Fruit fly (Drosophila melanogaster) whole organism, embryonic: ENCODE data around the gene CG9044.
A peak's percentile ranks its signal among the peaks of the same experiment; 100 is the strongest.

Experiments
- Asciz ChIP-seq: fragments of 200-800 bp; sonication (Bioruptor generic); optimal IDR thresholded peaks from 2 replicates; lab custom pipeline; 2017; ENCODE audit warnings: missing biosample characterization, mild to moderate bottlenecking, missing genetic modification characterization, missing genetic modification reagents
- Awh ChIP-seq: fragments of 200-800 bp; sonication (Bioruptor generic); IDR thresholded peaks from 2 replicates; pipeline ENCODE4, ENCODE4 v1.3.6; 2022; ENCODE audit warnings: missing biosample characterization, missing genetic modification characterization
- Bdp1 ChIP-seq: fragments of 200-800 bp; sonication (Bioruptor generic); optimal IDR thresholded peaks from 3 replicates; lab custom pipeline; 2016; ENCODE audit warnings: missing biosample characterization, missing genetic modification characterization
- C15 ChIP-seq: fragments of 200-800 bp; sonication (Bioruptor generic); IDR thresholded peaks from 3 replicates; pipeline ENCODE4 v1.3.6; 2022; ENCODE audit warnings: missing biosample characterization, missing genetic modification characterization
- CG1024 ChIP-seq: fragments of 200-800 bp; sonication (Bioruptor generic); IDR thresholded peaks from 2 replicates; pipeline ENCODE4 v1.3.6; 2022; ENCODE audit warnings: missing biosample characterization, missing genetic modification characterization
- CG11085 ChIP-seq: fragments of 200-800 bp; sonication (Bioruptor generic); IDR thresholded peaks from 2 replicates; pipeline ENCODE4 v1.3.6; 2022; ENCODE audit warnings: missing biosample characterization, missing genetic modification characterization
- CG11093 ChIP-seq: fragments of 200-800 bp; sonication (Bioruptor generic); IDR thresholded peaks from 3 replicates; pipeline ENCODE4 v1.3.6; 2022; ENCODE audit warnings: missing biosample characterization, missing genetic modification characterization
- CG12155 ChIP-seq: fragments of 200-800 bp; sonication (Bioruptor generic); optimal IDR thresholded peaks from 3 replicates; lab custom pipeline; 2016; ENCODE audit warnings: missing biosample characterization, missing genetic modification characterization
- CG12219 ChIP-seq: fragments of 200-800 bp; sonication (Bioruptor generic); optimal IDR thresholded peaks from 3 replicates; lab custom pipeline; 2018; ENCODE audit warnings: missing biosample characterization, mild to moderate bottlenecking, missing genetic modification characterization
- CG13624 ChIP-seq: fragments of 200-800 bp; sonication (Bioruptor generic); optimal IDR thresholded peaks from 2 replicates; lab custom pipeline; 2016; ENCODE audit warnings: missing biosample characterization, missing genetic modification characterization
- CG17186 ChIP-seq: fragments of 200-800 bp; sonication (Bioruptor generic); optimal IDR thresholded peaks from 3 replicates; lab custom pipeline; 2017; ENCODE audit warnings: missing biosample characterization, missing genetic modification reagents, missing genetic modification characterization
- CG17328 ChIP-seq: fragments of 200-800 bp; sonication (Bioruptor generic); IDR thresholded peaks from 2 replicates; pipeline ENCODE4 v1.3.6; 2022; ENCODE audit warnings: missing biosample characterization, missing genetic modification characterization
- CG2875 ChIP-seq: fragments of 200-800 bp; sonication (Bioruptor generic); optimal IDR thresholded peaks from 2 replicates; lab custom pipeline; 2017; ENCODE audit warnings: missing biosample characterization, mild to moderate bottlenecking, missing genetic modification characterization, missing genetic modification reagents
- CG32767 ChIP-seq: fragments of 200-800 bp; sonication (Bioruptor generic); IDR thresholded peaks from 2 replicates; pipeline ENCODE4 v1.3.6; 2022; ENCODE audit warnings: missing biosample characterization, missing genetic modification characterization
- CG32772 ChIP-seq: fragments of 200-800 bp; sonication (Bioruptor generic); IDR thresholded peaks from 2 replicates; pipeline ENCODE4 v1.3.6; 2022; ENCODE audit warnings: missing biosample characterization, missing genetic modification characterization
- CG7271 ChIP-seq: fragments of 200-800 bp; sonication (Bioruptor generic); optimal IDR thresholded peaks from 2 replicates; lab custom pipeline; 2018; ENCODE audit warnings: missing biosample characterization, mild to moderate bottlenecking, missing genetic modification characterization, moderate library complexity
- CoRest ChIP-seq: fragments of 200-800 bp; sonication (Bioruptor generic); optimal IDR thresholded peaks from 3 replicates; lab custom pipeline; 2018; ENCODE audit warnings: missing biosample characterization, mild to moderate bottlenecking, missing genetic modification characterization, moderate library complexity
- E2f1 ChIP-seq: fragments of 200-800 bp; sonication (Bioruptor generic); IDR thresholded peaks from 2 replicates; pipeline ENCODE4 v1.3.6; 2022; ENCODE audit warnings: missing biosample characterization, missing genetic modification characterization
- Ets97D ChIP-seq: fragments of 200-800 bp; sonication (Bioruptor generic); optimal IDR thresholded peaks from 3 replicates; lab custom pipeline; 2016; ENCODE audit warnings: missing biosample characterization, missing genetic modification characterization
- Gsc ChIP-seq: fragments of 200-800 bp; sonication (Bioruptor generic); IDR thresholded peaks from 2 replicates; pipeline ENCODE4 v1.3.6; 2022; ENCODE audit warnings: missing biosample characterization, missing genetic modification characterization
- H2.0 ChIP-seq: fragments of 200-800 bp; sonication (Bioruptor generic); IDR thresholded peaks from 2 replicates; pipeline ENCODE4 v1.3.6; 2022; ENCODE audit warnings: missing biosample characterization, missing genetic modification characterization
- Hmr ChIP-seq: fragments of 200-800 bp; sonication (Bioruptor generic); optimal IDR thresholded peaks from 3 replicates; lab custom pipeline; 2017; ENCODE audit warnings: mild to moderate bottlenecking, missing biosample characterization, missing genetic modification reagents, missing genetic modification characterization
- Lpt ChIP-seq: fragments of >200 bp; optimal IDR thresholded peaks from 2 replicates; lab custom pipeline; 2018; ENCODE audit warnings: missing biosample characterization, missing genetic modification characterization
- MBD-R2 ChIP-seq: fragments of 200-800 bp; sonication (Bioruptor generic); IDR thresholded peaks from 2 replicates; pipeline ENCODE4 v1.3.6; 2022; ENCODE audit warnings: missing biosample characterization, missing genetic modification characterization
- Myb ChIP-seq: fragments of 200-800 bp; sonication (Bioruptor generic); optimal IDR thresholded peaks from 2 replicates; lab custom pipeline; 2016; ENCODE audit warnings: missing biosample characterization, missing genetic modification characterization
- NK7.1 ChIP-seq: fragments of 200-800 bp; sonication (Bioruptor generic); optimal IDR thresholded peaks from 3 replicates; lab custom pipeline; 2016; ENCODE audit warnings: missing biosample characterization, missing genetic modification characterization
- Rx ChIP-seq: fragments of 200-800 bp; sonication (Bioruptor generic); IDR thresholded peaks from 2 replicates; pipeline ENCODE4 v1.3.6; 2022; ENCODE audit warnings: missing biosample characterization, missing genetic modification characterization
- Sox100B ChIP-seq: fragments of 200-800 bp; sonication (Bioruptor generic); optimal IDR thresholded peaks from 3 replicates; lab custom pipeline; 2018; ENCODE audit warnings: missing biosample characterization, mild to moderate bottlenecking, missing genetic modification characterization
- Sry-β ChIP-seq: fragments of 200-800 bp; sonication (Bioruptor generic); optimal IDR thresholded peaks from 2 replicates; lab custom pipeline; 2018; ENCODE audit warnings: missing biosample characterization, mild to moderate bottlenecking, missing genetic modification characterization, moderate library complexity
- Sry-δ ChIP-seq: fragments of 200-800 bp; sonication (Bioruptor generic); optimal IDR thresholded peaks from 2 replicates; lab custom pipeline; 2016; ENCODE audit warnings: missing biosample characterization, missing genetic modification characterization
- ab ChIP-seq: fragments of 200-800 bp; sonication (Bioruptor generic); optimal IDR thresholded peaks from 2 replicates; lab custom pipeline; 2016; ENCODE audit warnings: missing biosample characterization, missing genetic modification characterization
- bbx ChIP-seq: fragments of 200-800 bp; sonication (Bioruptor generic); IDR thresholded peaks from 2 replicates; pipeline ENCODE4 v1.3.6; 2022; ENCODE audit warnings: missing biosample characterization, missing genetic modification characterization; ENCODE audit not compliant: partially characterized antibody
- cato ChIP-seq: fragments of 200-800 bp; sonication (Bioruptor generic); optimal IDR thresholded peaks from 2 replicates; lab custom pipeline; 2016; ENCODE audit warnings: missing biosample characterization, missing genetic modification characterization, borderline replicate concordance
- dati ChIP-seq: fragments of 200-800 bp; sonication (Bioruptor generic); IDR thresholded peaks from 2 replicates; pipeline ENCODE4 v1.3.6; 2022; ENCODE audit warnings: missing biosample characterization, missing genetic modification characterization
- dimm ChIP-seq: fragments of 200-800 bp; sonication (Bioruptor generic); IDR thresholded peaks from 2 replicates; pipeline ENCODE4 v1.3.6; 2022; ENCODE audit warnings: missing biosample characterization, missing genetic modification characterization
- eyg ChIP-seq: fragments of 200-800 bp; sonication (Bioruptor generic); optimal IDR thresholded peaks from 3 replicates; lab custom pipeline; 2016; ENCODE audit warnings: missing biosample characterization, missing genetic modification characterization
- gsb-n ChIP-seq: fragments of 200-800 bp; sonication (Bioruptor generic); optimal IDR thresholded peaks from 3 replicates; lab custom pipeline; 2018; ENCODE audit warnings: missing biosample characterization, mild to moderate bottlenecking, missing genetic modification characterization
- hkb ChIP-seq, 2 experiments: fragments of 200-800 bp in 1 of 2; fragments of >200 bp in 1 of 2; sonication (Bioruptor generic) in 1 of 2; IDR thresholded peaks in 1 of 2; optimal IDR thresholded peaks in 1 of 2; 2 replicates each; pipeline versions ENCODE4 v1.3.6 to Lab custom; 2017 to 2022; ENCODE audit warnings: missing biosample characterization in 1 of 2, missing genetic modification characterization in 1 of 2
- jigr1 ChIP-seq: fragments of 200-800 bp; sonication (Bioruptor generic); IDR thresholded peaks from 3 replicates; pipeline ENCODE4 v1.3.6; 2022; ENCODE audit warnings: missing biosample characterization, missing genetic modification characterization
- kay ChIP-seq: fragments of 200-800 bp; sonication (Bioruptor generic); optimal IDR thresholded peaks from 2 replicates; lab custom pipeline; 2016; ENCODE audit warnings: missing biosample characterization, missing genetic modification characterization
- nom ChIP-seq: fragments of 200-800 bp; sonication (Bioruptor generic); optimal IDR thresholded peaks from 2 replicates; lab custom pipeline; 2017; ENCODE audit warnings: missing biosample characterization, missing genetic modification characterization, mild to moderate bottlenecking, moderate library complexity, missing genetic modification reagents
- oc ChIP-seq: fragments of 200-800 bp; sonication (Bioruptor generic); optimal IDR thresholded peaks from 2 replicates; lab custom pipeline; 2018; ENCODE audit warnings: missing biosample characterization, mild to moderate bottlenecking, missing genetic modification characterization, moderate library complexity
- onecut ChIP-seq: fragments of 200-800 bp; sonication (Bioruptor generic); IDR thresholded peaks from 2 replicates; pipeline ENCODE4 v1.3.6; 2022; ENCODE audit warnings: missing biosample characterization, missing genetic modification characterization
- pan ChIP-seq, 4 experiments: fragments of >200 bp in 3 of 4; fragments of 200-800 bp in 1 of 4; sonication (Bioruptor generic) in 1 of 4; optimal IDR thresholded peaks in 3 of 4; IDR thresholded peaks in 1 of 4; 2 replicates each; pipeline versions ENCODE4 v1.3.6 to Lab custom; 2017 to 2022; ENCODE audit warnings: missing biosample characterization in 2 of 4, missing genetic modification characterization in 2 of 4, mixed read lengths in 1 of 4
- prd ChIP-seq, 3 experiments: fragments of >200 bp in 2 of 3; fragments of 200-800 bp in 1 of 3; sonication (Bioruptor generic) in 1 of 3; optimal IDR thresholded peaks in 2 of 3; IDR thresholded peaks in 1 of 3; 2 replicates in 2 of 3; 3 replicates in 1 of 3; pipeline versions ENCODE4 v1.3.6 to Lab custom; 2017 to 2022; ENCODE audit warnings: missing biosample characterization in 1 of 3, missing genetic modification characterization in 1 of 3
- slbo ChIP-seq: fragments of 200-800 bp; sonication (Bioruptor generic); IDR thresholded peaks from 2 replicates; pipeline ENCODE4 v1.3.6; 2022; ENCODE audit warnings: missing biosample characterization, missing genetic modification characterization
- slp2 ChIP-seq: fragments of 200-800 bp; sonication (Bioruptor generic); optimal IDR thresholded peaks from 2 replicates; lab custom pipeline; 2016; ENCODE audit warnings: missing biosample characterization, missing genetic modification characterization
- unpg ChIP-seq: fragments of 200-800 bp; sonication (Bioruptor generic); optimal IDR thresholded peaks from 3 replicates; lab custom pipeline; 2018; ENCODE audit warnings: missing biosample characterization, mild to moderate bottlenecking, missing genetic modification characterization, moderate library complexity
- wek ChIP-seq: fragments of 200-800 bp; sonication (Bioruptor generic); optimal IDR thresholded peaks from 3 replicates; lab custom pipeline; 2018; ENCODE audit warnings: missing biosample characterization, mild to moderate bottlenecking, missing genetic modification characterization, moderate library complexity
- wor ChIP-seq: fragments of 200-800 bp; sonication (Bioruptor generic); IDR thresholded peaks from 2 replicates; pipeline ENCODE4 v1.3.6; 2022; ENCODE audit warnings: missing biosample characterization, missing genetic modification characterization
- zfh1 ChIP-seq: fragments of 200-800 bp; sonication (Bioruptor generic); IDR thresholded peaks from 3 replicates; pipeline ENCODE4 v1.3.6; 2022; ENCODE audit warnings: missing biosample characterization, missing genetic modification characterization

The CG9044 gene

dm6 chr2L:5986094-5986493, 36.8 kb downstream of the CG9044 start, which contains the start of gene ifc (continued):
- TF ChIP-seq hkb (optimal IDR thresholded peaks at IDR 0.05; lab: Kevin White, UChicago) (peak; percentile 79), hkb (GFP tag; IDR thresholded peaks at IDR 0.05; lab: Robert Waterston, UW) (no peak), dati (GFP tag; lab: Robert Waterston, UW) (no peak), Bdp1 (GFP tag; lab: Kevin White, UChicago) (peak; percentile 39), Awh (GFP tag; lab: Robert Waterston, UW) (no peak), eyg (peak; percentile 53), H2.0 (GFP tag; lab: Robert Waterston, UW) (no peak), CG17328 (GFP tag; lab: Robert Waterston, UW) (no peak), CG1024 (no peak), CG12155 (peak; percentile 37), zfh1 (GFP tag; lab: Robert Waterston, UW) (no peak), slbo (GFP tag; lab: Robert Waterston, UW) (no peak), Sry-δ (GFP tag; lab: Kevin White, UChicago) (peak; percentile 82), oc (tag; lab: Kevin White, UChicago) (peak; percentile 87), Sox100B (GFP tag; lab: Kevin White, UChicago) (no peak), Hmr (GFP tag; lab: Kevin White, UChicago) (peak; percentile 73), Gsc (GFP tag; lab: Robert Waterston, UW) (no peak), ab (no peak), wek (GFP tag; lab: Kevin White, UChicago) (peak; percentile 30), Sry-β (GFP tag; lab: Kevin White, UChicago) (peak; percentile 12), E2f1 (GFP tag; lab: Robert Waterston, UW) (no peak), Myb (GFP tag; lab: Kevin White, UChicago) (peak; percentile 70), dimm (no peak), CG7271 (tag; lab: Kevin White, UChicago) (no peak), Rx (GFP tag; lab: Robert Waterston, UW) (no peak), pan (optimal IDR thresholded peaks at IDR 0.05; lab: Kevin White, UChicago) (no peak), pan (GFP tag; optimal IDR thresholded peaks at IDR 0.05 in 1 of 2, IDR thresholded peaks at IDR 0.05 in 1 of 2) (no peak), Asciz (GFP tag; lab: Kevin White, UChicago) (no peak), onecut (GFP tag; lab: Robert Waterston, UW) (no peak; the same call in none of the 2 replicates), unpg (GFP tag; lab: Kevin White, UChicago) (peak; percentile 42), gsb-n (tag; lab: Kevin White, UChicago) (peak; percentile 15), Lpt (no peak), kay (peak; percentile 52), nom (peak; percentile 46), CG13624 (peak; percentile 81), bbx (GFP tag; lab: Robert Waterston, UW) (no peak), MBD-R2 (no peak), C15 (GFP tag; lab: Robert Waterston, UW) (no peak), slp2 (GFP tag; lab: Kevin White, UChicago) (no peak), CoRest (tag; lab: Kevin White, UChicago) (peak; percentile 74), CG11085 (GFP tag; lab: Robert Waterston, UW) (no peak), wor (GFP tag; lab: Robert Waterston, UW) (no peak), CG2875 (GFP tag; lab: Kevin White, UChicago) (no peak), CG32772 (GFP tag; lab: Robert Waterston, UW) (no peak), cato (peak; percentile 17), CG12219 (GFP tag; lab: Kevin White, UChicago) (peak; percentile 5), Ets97D (peak; percentile 91), jigr1 (GFP tag; lab: Robert Waterston, UW) (no peak), CG11093 (GFP tag; lab: Robert Waterston, UW) (no peak), CG32767 (GFP tag; lab: Robert Waterston, UW) (no peak), prd (optimal IDR thresholded peaks at IDR 0.05; lab: Kevin White, UChicago) (no peak), prd (GFP tag; IDR thresholded peaks at IDR 0.05; lab: Robert Waterston, UW) (no peak), CG17186 (GFP tag; lab: Kevin White, UChicago) (peak; percentile 66), NK7.1 (GFP tag; lab: Kevin White, UChicago) (no peak)
